Fruit fly (Drosophila melanogaster): Measurements from ENCODE around the gene CG2003.

dm6 chr3R:31991786-31992185 lies 13.9 kb downstream of the CG2003 start:
- TF ChIP-seq CG8478 (optimal IDR thresholded peaks at IDR 0.05) (no peak), CTCF (optimal IDR thresholded peaks at IDR 0.05) (no peak)

Data from S2 (cell line).